Fruit fly (Drosophila melanogaster) S2 (cell line): Measurements from ENCODE around the gene AP-1gamma.

ENCODE experiments used
- CG8478 ChIP-seq: fragments of >200 bp; optimal IDR thresholded peaks from 2 replicates; lab custom pipeline; 2018
- CTCF ChIP-seq, 2 experiments: fragments of >200 bp; optimal IDR thresholded peaks; 2 replicates each; lab custom pipeline; 2018

dm6 chrX:9102125-9102524, 6.4 kb upstream of the AP-1gamma start:
- no peak for TF ChIP-seq CG8478 (lab: Kevin White, UChicago)
- TF ChIP-seq CTCF (optimal IDR thresholded peaks at IDR 0.05; lab: Kevin White, UChicago): no peak
